Worm (Caenorhabditis elegans) whole organism, L1 larva: Measurements from ENCODE around the gene egl-27.

Experiments used
- C04F5.9 ChIP-seq: sonication (generic microtip); optimal IDR thresholded peaks from 2 replicates; lab custom pipeline; 2016; ENCODE audit warnings: missing genetic modification characterization, missing compliant biosample characterization
- C34B4.2 ChIP-seq: sonication (generic microtip); optimal IDR thresholded peaks from 2 replicates; lab custom pipeline; 2017; ENCODE audit warnings: mild to moderate bottlenecking, missing genetic modification characterization, missing compliant biosample characterization
- Y116A8C.19 ChIP-seq: sonication (generic microtip); optimal IDR thresholded peaks from 2 replicates; lab custom pipeline; 2016; ENCODE audit warnings: missing compliant biosample characterization, missing genetic modification characterization, borderline replicate concordance
- aly-2 ChIP-seq: fragments of 150-350 bp; optimal IDR thresholded peaks from 2 replicates; lab custom pipeline; 2014; ENCODE audit warnings: missing biosample characterization, missing genetic modification characterization
- ama-1 ChIP-seq: fragments of 150-350 bp; optimal IDR thresholded peaks from 2 replicates; lab custom pipeline; 2014
- blmp-1 ChIP-seq: fragments of 150-350 bp; optimal IDR thresholded peaks from 2 replicates; lab custom pipeline; 2014; ENCODE audit warnings: missing biosample characterization, missing genetic modification characterization
- ceh-63 ChIP-seq: fragments of 200-800 bp; sonication (Bioruptor generic); optimal IDR thresholded peaks from 2 replicates; lab custom pipeline; 2018; ENCODE audit warnings: mild to moderate bottlenecking, missing genetic modification characterization, missing compliant biosample characterization
- ceh-82 ChIP-seq, 3 experiments: fragments of 150-350 bp in 1 of 3; sonication (generic microtip) in 2 of 3; optimal IDR thresholded peaks; 2 replicates each; lab custom pipeline; 2014 to 2017; ENCODE audit warnings: missing biosample characterization in 3 of 3, missing genetic modification characterization in 3 of 3
- ces-1 ChIP-seq: fragments of 150-350 bp; optimal IDR thresholded peaks from 2 replicates; lab custom pipeline; 2014; ENCODE audit warnings: missing biosample characterization, missing genetic modification reagents, missing genetic modification characterization
- dpl-1 ChIP-seq, 3 experiments: fragments of 150-350 bp in 2 of 3; sonication (generic microtip) in 1 of 3; optimal IDR thresholded peaks; 2 replicates each; lab custom pipeline; 2014 to 2017; ENCODE audit warnings: missing biosample characterization in 3 of 3, missing genetic modification characterization in 3 of 3, missing genetic modification reagents in 3 of 3
- dsc-1 ChIP-seq: sonication (generic microtip); optimal IDR thresholded peaks from 2 replicates; lab custom pipeline; 2016; ENCODE audit warnings: mild to moderate bottlenecking, missing genetic modification characterization, missing compliant biosample characterization
- efl-1 ChIP-seq, 4 experiments: fragments of 150-350 bp; optimal IDR thresholded peaks in 3 of 4; peaks in 1 of 4; 1 replicate in 1 of 4; 2 replicates in 3 of 4; lab custom pipeline; 2014; ENCODE audit warnings: missing biosample characterization in 2 of 4, missing genetic modification characterization in 2 of 4, missing genetic modification reagents in 2 of 4
- egl-13 ChIP-seq: sonication (generic microtip); optimal IDR thresholded peaks from 2 replicates; lab custom pipeline; 2016; ENCODE audit warnings: missing genotype, missing genetic modification reagents, missing genetic modification characterization, missing compliant biosample characterization
- egl-27 ChIP-seq, 2 experiments: fragments of 150-350 bp in 1 of 2; sonication (generic microtip); optimal IDR thresholded peaks; 3 replicates each; lab custom pipeline; 2017 to 2018; ENCODE audit warnings: missing biosample characterization in 2 of 2, missing genetic modification characterization in 2 of 2, missing genetic modification reagents in 2 of 2
- ets-5 ChIP-seq: fragments of 200-800 bp; sonication (Bioruptor generic); IDR thresholded peaks from 2 replicates; pipeline ENCODE4 v1.3.6; 2022; ENCODE audit warnings: missing genetic modification characterization, missing compliant biosample characterization
- fkh-10 ChIP-seq: sonication (generic microtip); optimal IDR thresholded peaks from 2 replicates; lab custom pipeline; 2017; ENCODE audit warnings: missing biosample characterization, missing genetic modification reagents, missing genetic modification characterization
- fos-1 ChIP-seq: fragments of 150-350 bp; optimal IDR thresholded peaks from 2 replicates; lab custom pipeline; 2014; ENCODE audit warnings: missing biosample characterization, missing genetic modification characterization
- grh-1 ChIP-seq: fragments of 200-800 bp; sonication (Bioruptor generic); IDR thresholded peaks from 2 replicates; pipeline ENCODE4 v1.3.6; 2022; ENCODE audit warnings: missing genetic modification reagents, missing genetic modification characterization, missing compliant biosample characterization
- hlh-17 ChIP-seq: fragments of 200-800 bp; sonication (Bioruptor generic); optimal IDR thresholded peaks from 2 replicates; lab custom pipeline; 2018; ENCODE audit warnings: missing genetic modification characterization, mild to moderate bottlenecking, missing compliant biosample characterization, moderate library complexity, borderline replicate concordance
- hlh-4 ChIP-seq: sonication (generic microtip); optimal IDR thresholded peaks from 2 replicates; lab custom pipeline; 2016; ENCODE audit warnings: mild to moderate bottlenecking, missing genetic modification characterization, missing compliant biosample characterization
- hpl-2 ChIP-seq: fragments of 150-350 bp; optimal IDR thresholded peaks from 2 replicates; lab custom pipeline; 2014; ENCODE audit warnings: missing biosample characterization, missing genetic modification reagents, missing genetic modification characterization
- jun-1 ChIP-seq: fragments of 150-350 bp; optimal IDR thresholded peaks from 2 replicates; lab custom pipeline; 2014; ENCODE audit warnings: missing biosample characterization, missing genetic modification reagents, missing genetic modification characterization
- lin-13 ChIP-seq: fragments of 150-350 bp; optimal IDR thresholded peaks from 2 replicates; lab custom pipeline; 2014; ENCODE audit warnings: missing biosample characterization, missing genetic modification reagents, missing genetic modification characterization
- lin-14 ChIP-seq: fragments of 200-800 bp; sonication (Bioruptor generic); optimal IDR thresholded peaks from 2 replicates; lab custom pipeline; 2018; ENCODE audit warnings: mild to moderate bottlenecking, missing genetic modification characterization, moderate library complexity, missing compliant biosample characterization
- lin-15B ChIP-seq: fragments of 150-350 bp; sonication (generic microtip); optimal IDR thresholded peaks from 3 replicates; lab custom pipeline; 2014; ENCODE audit warnings: missing biosample characterization, missing genetic modification characterization
- lin-39 ChIP-seq: fragments of 150-350 bp; optimal IDR thresholded peaks from 2 replicates; lab custom pipeline; 2014; ENCODE audit warnings: missing biosample characterization, missing genetic modification reagents, missing genetic modification characterization
- lsy-2 ChIP-seq, 2 experiments: fragments of 150-350 bp; optimal IDR thresholded peaks; 2 replicates each; lab custom pipeline; 2014; ENCODE audit warnings: missing biosample characterization in 2 of 2, missing genetic modification characterization in 2 of 2
- mdl-1 ChIP-seq, 2 experiments: fragments of 150-350 bp; optimal IDR thresholded peaks; 2 replicates each; lab custom pipeline; 2014 to 2017; ENCODE audit warnings: missing biosample characterization in 2 of 2, missing genetic modification characterization in 2 of 2, inconsistent platforms in 1 of 2
- mep-1 ChIP-seq: fragments of 150-350 bp; optimal IDR thresholded peaks from 2 replicates; lab custom pipeline; 2014; ENCODE audit warnings: missing biosample characterization, missing genetic modification characterization
- nhr-12 ChIP-seq: sonication (generic microtip); optimal IDR thresholded peaks from 2 replicates; lab custom pipeline; 2017; ENCODE audit warnings: missing biosample characterization, missing genetic modification characterization
- nhr-19 ChIP-seq: fragments of 200-800 bp; sonication (Bioruptor generic); conservative IDR thresholded peaks from 2 replicates; pipeline ENCODE4 v1.3.6; 2022; ENCODE audit warnings: missing genetic modification characterization, missing compliant biosample characterization
- nhr-20 ChIP-seq: sonication (generic microtip); optimal IDR thresholded peaks from 2 replicates; lab custom pipeline; 2016; ENCODE audit warnings: mild to moderate bottlenecking, missing genetic modification characterization, missing compliant biosample characterization
- nhr-28 ChIP-seq: fragments of 150-350 bp; optimal IDR thresholded peaks from 2 replicates; lab custom pipeline; 2014; ENCODE audit warnings: missing biosample characterization, missing genetic modification characterization
- nhr-47 ChIP-seq: sonication (generic microtip); optimal IDR thresholded peaks from 2 replicates; lab custom pipeline; 2016; ENCODE audit warnings: mild to moderate bottlenecking, missing genetic modification characterization, moderate library complexity, missing compliant biosample characterization
- nhr-71 ChIP-seq: sonication (generic microtip); optimal IDR thresholded peaks from 2 replicates; lab custom pipeline; 2016; ENCODE audit warnings: mild to moderate bottlenecking, missing genetic modification characterization, moderate library complexity, missing compliant biosample characterization
- nhr-77 ChIP-seq: fragments of 150-350 bp; optimal IDR thresholded peaks from 2 replicates; lab custom pipeline; 2014; ENCODE audit warnings: missing biosample characterization, missing genetic modification characterization
- nhr-84 ChIP-seq: sonication (generic microtip); optimal IDR thresholded peaks from 2 replicates; lab custom pipeline; 2017; ENCODE audit warnings: missing biosample characterization, missing genetic modification characterization
- nhr-85 ChIP-seq: sonication (generic microtip); peaks from one replicate; lab custom pipeline; 2016; ENCODE audit warnings: missing genetic modification characterization, inconsistent platforms, missing compliant biosample characterization
- nhr-90 ChIP-seq: sonication (generic microtip); optimal IDR thresholded peaks from 2 replicates; lab custom pipeline; 2016; ENCODE audit warnings: mild to moderate bottlenecking, missing genetic modification characterization, missing compliant biosample characterization; ENCODE audit not compliant: poor library complexity
- pax-3 ChIP-seq: fragments of 200-800 bp; sonication (Bioruptor generic); optimal IDR thresholded peaks from 2 replicates; lab custom pipeline; 2018; ENCODE audit warnings: mild to moderate bottlenecking, missing genetic modification characterization, moderate library complexity, missing compliant biosample characterization
- snpc-4 ChIP-seq: fragments of 150-350 bp; optimal IDR thresholded peaks from 2 replicates; lab custom pipeline; 2014; ENCODE audit warnings: missing biosample characterization, missing genetic modification characterization
- sox-4 ChIP-seq: sonication (generic microtip); optimal IDR thresholded peaks from 2 replicates; lab custom pipeline; 2016; ENCODE audit warnings: missing genetic modification characterization, missing compliant biosample characterization
- sup-37 ChIP-seq: fragments of 200-800 bp; sonication (Bioruptor generic); optimal IDR thresholded peaks from 2 replicates; lab custom pipeline; 2018; ENCODE audit warnings: mild to moderate bottlenecking, missing genetic modification characterization, missing compliant biosample characterization
- swsn-7 ChIP-seq: sonication (generic microtip); optimal IDR thresholded peaks from 2 replicates; lab custom pipeline; 2016; ENCODE audit warnings: missing genetic modification characterization, missing compliant biosample characterization
- tlp-1 ChIP-seq: fragments of 150-350 bp; optimal IDR thresholded peaks from 2 replicates; lab custom pipeline; 2014; ENCODE audit warnings: missing biosample characterization, missing genetic modification characterization
- unc-130 ChIP-seq: fragments of 150-350 bp; optimal IDR thresholded peaks from 2 replicates; lab custom pipeline; 2017; ENCODE audit warnings: missing biosample characterization, missing genetic modification characterization, inconsistent platforms
- unc-30 ChIP-seq: sonication (generic microtip); optimal IDR thresholded peaks from 2 replicates; lab custom pipeline; 2017; ENCODE audit warnings: missing biosample characterization, missing genetic modification characterization
- unc-62 ChIP-seq: fragments of 150-350 bp; optimal IDR thresholded peaks from 2 replicates; lab custom pipeline; 2014; ENCODE audit warnings: missing biosample characterization, missing genetic modification reagents, missing genetic modification characterization
- unc-86 ChIP-seq: sonication (generic microtip); optimal IDR thresholded peaks from 2 replicates; lab custom pipeline; 2016; ENCODE audit warnings: missing genetic modification characterization, missing compliant biosample characterization
- unc-98 ChIP-seq: fragments of 200-800 bp; sonication (Bioruptor generic); IDR thresholded peaks from 2 replicates; pipeline ENCODE4 v1.3.6; 2022; ENCODE audit warnings: missing genetic modification characterization, missing compliant biosample characterization
- vab-15 ChIP-seq: sonication (generic microtip); optimal IDR thresholded peaks from 2 replicates; lab custom pipeline; 2017; ENCODE audit warnings: missing genotype, mild to moderate bottlenecking, missing genetic modification characterization, missing compliant biosample characterization
- xbp-1 ChIP-seq: sonication (generic microtip); optimal IDR thresholded peaks from 2 replicates; lab custom pipeline; 2016; ENCODE audit warnings: missing genetic modification characterization, missing compliant biosample characterization
- zag-1 ChIP-seq: fragments of 150-350 bp; optimal IDR thresholded peaks from 2 replicates; lab custom pipeline; 2014; ENCODE audit warnings: missing biosample characterization, missing genetic modification characterization
- zip-4 ChIP-seq: fragments of 200-800 bp; sonication (Bioruptor generic); optimal IDR thresholded peaks from 2 replicates; lab custom pipeline; 2018; ENCODE audit warnings: mild to moderate bottlenecking, missing genetic modification characterization, moderate library complexity, missing compliant biosample characterization

Gene egl-27

DNA sequence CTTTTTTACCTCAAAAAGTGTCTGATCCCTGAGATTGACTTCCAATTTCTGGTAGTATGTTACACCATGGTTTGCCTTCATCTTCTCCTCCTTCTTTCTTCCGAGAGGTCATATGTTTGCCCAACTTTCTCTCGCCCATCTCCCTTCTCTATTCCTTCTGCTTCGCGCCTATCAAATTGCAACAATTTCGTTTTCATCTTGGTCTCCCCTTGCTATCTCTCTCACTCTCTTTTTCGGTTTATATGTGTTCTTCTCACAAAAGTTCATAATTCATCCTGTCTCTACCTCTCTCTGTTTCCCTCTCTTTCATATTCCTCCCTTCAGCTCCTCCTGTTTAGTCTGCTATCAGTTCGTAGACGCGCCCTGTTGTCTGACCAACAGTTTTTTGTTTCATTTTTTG, 8.1 kb upstream of the egl-27 start:
- TF ChIP-seq unc-86 (tag; lab: Kevin White, UChicago), result no peak
- no peak for TF ChIP-seq unc-30 (tag; lab: Kevin White, UChicago)
- no peak for TF ChIP-seq snpc-4 (tag; lab: Kevin White, UChicago)
- no peak for TF ChIP-seq Y116A8C.19 (tag; lab: Kevin White, UChicago)
- TF ChIP-seq hlh-17 (GFP tag; lab: Kevin White, UChicago), result no peak
- TF ChIP-seq lsy-2 (tag; optimal IDR thresholded peaks at IDR 0.05; lab: Kevin White, UChicago), result peak in 1 of 2 experiments; percentile 62
- no peak for TF ChIP-seq egl-27 (tag; optimal IDR thresholded peaks at IDR 0.05; lab: Kevin White, UChicago)
- TF ChIP-seq nhr-19 (GFP tag; lab: Robert Waterston, UW), result peak; percentile 36; the same call in 1 of the 2 replicates
- no peak for TF ChIP-seq efl-1 (optimal IDR thresholded peaks at IDR 0.05; lab: Kevin White, UChicago)
- TF ChIP-seq efl-1 (GFP tag; optimal IDR thresholded peaks at IDR 0.05 in 1 of 2; lab: Kevin White, UChicago), result peak in 1 of 2 experiments; percentile 91
- no peak for TF ChIP-seq nhr-84 (tag; lab: Kevin White, UChicago)
- no peak for TF ChIP-seq dsc-1 (tag; lab: Kevin White, UChicago)
- TF ChIP-seq ces-1 (GFP tag; lab: Kevin White, UChicago), result no peak
- no peak for TF ChIP-seq pax-3 (tag; lab: Kevin White, UChicago)
- TF ChIP-seq hpl-2 (GFP tag; lab: Kevin White, UChicago), result no peak
- TF ChIP-seq fos-1 (tag; lab: Kevin White, UChicago), result no peak
- TF ChIP-seq nhr-28, result no peak
- no peak for TF ChIP-seq sox-4 (tag; lab: Kevin White, UChicago)
- TF ChIP-seq nhr-20, result peak; percentile 60
- TF ChIP-seq sup-37 (GFP tag; lab: Kevin White, UChicago), result no peak
- peak in 1 of 3 experiments; percentile 22 for TF ChIP-seq ceh-82 (tag; optimal IDR thresholded peaks at IDR 0.05; lab: Kevin White, UChicago)
- TF ChIP-seq hlh-4 (tag; lab: Kevin White, UChicago), result no peak
- TF ChIP-seq lin-39 (tag; lab: Kevin White, UChicago), result no peak
- TF ChIP-seq aly-2 (tag; lab: Kevin White, UChicago), result no peak
- TF ChIP-seq lin-14, result peak; percentile 76
- TF ChIP-seq xbp-1 (tag; lab: Kevin White, UChicago), result no peak
- no peak for TF ChIP-seq ceh-63 (GFP tag; lab: Kevin White, UChicago)
- TF ChIP-seq tlp-1 (tag; lab: Kevin White, UChicago), result no peak
- no peak for TF ChIP-seq vab-15
- TF ChIP-seq unc-98, result no peak
- no peak for TF ChIP-seq jun-1 (tag; lab: Kevin White, UChicago)
- TF ChIP-seq nhr-47 (tag; lab: Kevin White, UChicago), result no peak
- peak; percentile 99 for TF ChIP-seq blmp-1 (tag; lab: Kevin White, UChicago)
- TF ChIP-seq nhr-12 (tag; lab: Kevin White, UChicago), result no peak
- no peak for TF ChIP-seq ama-1
- no peak for TF ChIP-seq egl-13
- no peak for TF ChIP-seq zag-1 (tag; lab: Kevin White, UChicago)
- TF ChIP-seq nhr-85 (tag; lab: Kevin White, UChicago), result peak; percentile 51
- no peak for TF ChIP-seq dpl-1 (GFP tag; optimal IDR thresholded peaks at IDR 0.05; lab: Kevin White, UChicago)
- no peak for TF ChIP-seq C34B4.2 (tag; lab: Kevin White, UChicago)
- no peak for TF ChIP-seq nhr-77 (tag; lab: Kevin White, UChicago)
- TF ChIP-seq unc-62, result no peak
- TF ChIP-seq nhr-90 (tag; lab: Kevin White, UChicago), result no peak
- TF ChIP-seq zip-4, result no peak
- peak; percentile 23 for TF ChIP-seq mep-1 (tag; lab: Kevin White, UChicago)
- TF ChIP-seq C04F5.9 (tag; lab: Kevin White, UChicago), result no peak
- TF ChIP-seq grh-1, result no peak
- no peak for TF ChIP-seq lin-13 (GFP tag; lab: Kevin White, UChicago)
- TF ChIP-seq swsn-7 (tag; lab: Kevin White, UChicago), result no peak
- TF ChIP-seq lin-15B, result no peak
- TF ChIP-seq unc-130, result peak; percentile 74
- TF ChIP-seq nhr-71 (tag; lab: Kevin White, UChicago), result peak; percentile 51
- TF ChIP-seq ets-5 (GFP tag; lab: Robert Waterston, UW), result no peak
- TF ChIP-seq mdl-1 (tag; optimal IDR thresholded peaks at IDR 0.05; lab: Kevin White, UChicago), result peak in 1 of 2 experiments; percentile 16
- TF ChIP-seq fkh-10, result no peak
